Worm (Caenorhabditis elegans) whole organism, L4/young adult: Measurements from ENCODE around the gene myo-2.
A peak's percentile ranks its signal among the peaks of the same experiment; 100 is the strongest.

Experiments used
- W03F9.2 ChIP-seq: fragments of 150-350 bp; optimal IDR thresholded peaks from 2 replicates; lab custom pipeline; 2014; ENCODE audit warnings: missing biosample characterization, missing genetic modification characterization
- dao-5 ChIP-seq: sonication (generic microtip); optimal IDR thresholded peaks from 2 replicates; lab custom pipeline; 2016; ENCODE audit warnings: missing genotype, missing genetic modification characterization, moderate library complexity, missing compliant biosample characterization
- him-1 ChIP-seq: sonication (generic microtip); optimal IDR thresholded peaks from 2 replicates; lab custom pipeline; 2016; ENCODE audit warnings: missing genotype, missing genetic modification reagents, missing genetic modification characterization, missing compliant biosample characterization

The myo-2 gene

ce11 chrX:12452143-12452570 lies 15.7 kb upstream of the myo-2 start:
- no peak for TF ChIP-seq W03F9.2 (tag; lab: Kevin White, UChicago)
- TF ChIP-seq him-1 (tag; lab: Kevin White, UChicago) = peak; percentile 87
- no peak for TF ChIP-seq dao-5 (tag; lab: Kevin White, UChicago)

ce11 chrX:12454290-12454795 lies 13.5 kb upstream of the myo-2 start, which contains the start of the genes T18D3.9 and T18D3.1:
TSS of gene T18D3.9 (minus strand) at chrX:12454457.
TSS of gene T18D3.1 (plus strand) at chrX:12454745.
- TF ChIP-seq W03F9.2 (tag; lab: Kevin White, UChicago) = no peak
- no peak for TF ChIP-seq him-1 (tag; lab: Kevin White, UChicago)
- no peak for TF ChIP-seq dao-5 (tag; lab: Kevin White, UChicago)

ce11 chrX:12458021-12458420 lies 9.8 kb upstream of the myo-2 start:
- TF ChIP-seq dao-5 (tag; lab: Kevin White, UChicago) = peak; percentile 83
- no peak for TF ChIP-seq him-1 (tag; lab: Kevin White, UChicago)
- TF ChIP-seq W03F9.2 (tag; lab: Kevin White, UChicago) = peak; percentile 57

- no peak for TF ChIP-seq W03F9.2 (tag; lab: Kevin White, UChicago)
- no peak for TF ChIP-seq dao-5 (tag; lab: Kevin White, UChicago)
- no peak for TF ChIP-seq him-1 (tag; lab: Kevin White, UChicago)
Measured at ce11 chrX:12461557-12461956, 6.3 kb upstream of the myo-2 start, which contains the start of gene odr-7. TSS of gene odr-7 (minus strand) at chrX:12461657.

- TF ChIP-seq dao-5 (tag; lab: Kevin White, UChicago) = no peak
- no peak for TF ChIP-seq W03F9.2 (tag; lab: Kevin White, UChicago)
Measured at ce11 chrX:12463504-12463903, 4.4 kb upstream of the myo-2 start, which contains the start of gene T18D3.5. TSS of gene T18D3.5 (plus strand) at chrX:12463804.

ce11 chrX:12466769-12467168 lies 1.1 kb upstream of the myo-2 start, which contains the start of gene cdf-2:
TSS of gene cdf-2 (minus strand) at chrX:12466917.
- TF ChIP-seq dao-5 (tag; lab: Kevin White, UChicago) (no peak), him-1 (tag; lab: Kevin White, UChicago) (no peak), W03F9.2 (tag; lab: Kevin White, UChicago) (no peak)

ce11 chrX:12469846-12470245 lies 2.0 kb downstream of the myo-2 start:
- TF ChIP-seq W03F9.2 (tag; lab: Kevin White, UChicago) = no peak

ce11 chrX:12472232-12472631 lies 4.4 kb downstream of the myo-2 start:
- TF ChIP-seq him-1 (tag; lab: Kevin White, UChicago) = no peak
- no peak for TF ChIP-seq W03F9.2 (tag; lab: Kevin White, UChicago)
- no peak for TF ChIP-seq dao-5 (tag; lab: Kevin White, UChicago)

- TF ChIP-seq W03F9.2 (tag; lab: Kevin White, UChicago) (no peak), dao-5 (tag; lab: Kevin White, UChicago) (no peak), him-1 (tag; lab: Kevin White, UChicago) (no peak)
Measured at ce11 chrX:12476412-12476811, 8.6 kb downstream of the myo-2 start.

- TF ChIP-seq W03F9.2 (tag; lab: Kevin White, UChicago) (no peak), him-1 (tag; lab: Kevin White, UChicago) (no peak), dao-5 (tag; lab: Kevin White, UChicago) (no peak)
Measured at ce11 chrX:12477341-12477740, 9.5 kb downstream of the myo-2 start, which contains the start of gene F45E6.1. TSS of gene F45E6.1 (minus strand) at chrX:12477441.

- TF ChIP-seq him-1 (tag; lab: Kevin White, UChicago) (no peak), W03F9.2 (tag; lab: Kevin White, UChicago) (no peak), dao-5 (tag; lab: Kevin White, UChicago) (no peak)
Measured at ce11 chrX:12478465-12478864, 10.6 kb downstream of the myo-2 start.

- no peak for TF ChIP-seq him-1 (tag; lab: Kevin White, UChicago)
- TF ChIP-seq dao-5 (tag; lab: Kevin White, UChicago) = no peak
- no peak for TF ChIP-seq W03F9.2 (tag; lab: Kevin White, UChicago)
Measured at ce11 chrX:12479027-12479426, 11.2 kb downstream of the myo-2 start.

ce11 chrX:12480447-12480998 lies 12.7 kb downstream of the myo-2 start, which contains the start of gene atf-6:
TSS of gene atf-6 (plus strand) at chrX:12480948.
- peak; percentile 24 for TF ChIP-seq dao-5 (tag; lab: Kevin White, UChicago)
- no peak for TF ChIP-seq W03F9.2 (tag; lab: Kevin White, UChicago)
- TF ChIP-seq him-1 (tag; lab: Kevin White, UChicago) = peak; percentile 57

- TF ChIP-seq W03F9.2 (tag; lab: Kevin White, UChicago) (no peak), dao-5 (tag; lab: Kevin White, UChicago) (no peak), him-1 (tag; lab: Kevin White, UChicago) (no peak)
Measured at ce11 chrX:12484078-12484477, 16.2 kb downstream of the myo-2 start.
